Fruit fly (Drosophila melanogaster): Measurements from ENCODE around the gene CG31418.

DNA sequence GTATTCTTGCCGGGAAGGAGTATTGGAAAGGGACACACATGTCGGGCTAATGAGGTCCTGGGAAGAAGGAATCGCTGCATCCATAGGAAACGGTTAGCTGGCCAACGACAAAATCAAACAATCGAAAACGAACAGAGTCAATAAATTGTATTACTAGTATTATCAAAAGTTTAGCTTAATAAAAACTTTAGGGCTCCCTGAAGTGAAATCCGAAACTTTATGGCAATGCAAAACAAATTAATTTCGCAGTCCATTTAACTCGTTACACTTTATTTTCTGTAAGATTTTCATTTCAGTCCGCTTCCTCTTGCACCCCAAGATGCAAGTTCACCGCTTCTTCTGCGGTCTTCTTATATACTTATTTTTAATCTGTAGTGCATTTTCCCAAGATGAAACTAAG is 753 bp downstream of the CG31418 start, which contains the start of gene CG31419:
- no peak for TF ChIP-seq psq (optimal IDR thresholded peaks at IDR 0.05)
- no peak for TF ChIP-seq Myc (optimal IDR thresholded peaks at IDR 0.05)
- TF ChIP-seq Sin3A (optimal IDR thresholded peaks at IDR 0.05), result no peak
- TF ChIP-seq h (optimal IDR thresholded peaks at IDR 0.05), result no peak
- TF ChIP-seq ttk (optimal IDR thresholded peaks at IDR 0.05), result no peak
- no peak for TF ChIP-seq insv (optimal IDR thresholded peaks at IDR 0.05)
